Worm (Caenorhabditis elegans) whole organism, L2 larva: Measurements from ENCODE around the gene Y43B11AR.3.

Source experiments
- aly-2 ChIP-seq: fragments of 150-350 bp; optimal IDR thresholded peaks from 2 replicates; lab custom pipeline; 2014; ENCODE audit warnings: missing biosample characterization, missing genetic modification characterization
- crh-2 ChIP-seq: sonication (generic microtip); optimal IDR thresholded peaks from 2 replicates; lab custom pipeline; 2017; ENCODE audit warnings: missing biosample characterization, missing genetic modification characterization
- lin-39 ChIP-seq: fragments of 150-350 bp; optimal IDR thresholded peaks from 2 replicates; lab custom pipeline; 2014; ENCODE audit warnings: missing biosample characterization, missing genetic modification reagents, missing genetic modification characterization
- nhr-237 ChIP-seq: fragments of 150-350 bp; optimal IDR thresholded peaks from 2 replicates; lab custom pipeline; 2014; ENCODE audit warnings: missing biosample characterization, missing genetic modification characterization
- nhr-6 ChIP-seq: fragments of 150-350 bp; optimal IDR thresholded peaks from 2 replicates; lab custom pipeline; 2014; ENCODE audit warnings: missing biosample characterization, missing genetic modification characterization

ce11 chrIV:7032459-7032858 lies 51.1 kb downstream of the Y43B11AR.3 start, which contains the start of gene C06G3.8:
- no peak for TF ChIP-seq aly-2 (tag; lab: Kevin White, UChicago)
- TF ChIP-seq crh-2 (tag; lab: Kevin White, UChicago), result no peak
- TF ChIP-seq lin-39 (tag; lab: Kevin White, UChicago), result no peak
- no peak for TF ChIP-seq nhr-237
- TF ChIP-seq nhr-6 (tag; lab: Kevin White, UChicago), result no peak
